Worm (Caenorhabditis elegans): Measurements from ENCODE around the gene F07B10.7.

DNA sequence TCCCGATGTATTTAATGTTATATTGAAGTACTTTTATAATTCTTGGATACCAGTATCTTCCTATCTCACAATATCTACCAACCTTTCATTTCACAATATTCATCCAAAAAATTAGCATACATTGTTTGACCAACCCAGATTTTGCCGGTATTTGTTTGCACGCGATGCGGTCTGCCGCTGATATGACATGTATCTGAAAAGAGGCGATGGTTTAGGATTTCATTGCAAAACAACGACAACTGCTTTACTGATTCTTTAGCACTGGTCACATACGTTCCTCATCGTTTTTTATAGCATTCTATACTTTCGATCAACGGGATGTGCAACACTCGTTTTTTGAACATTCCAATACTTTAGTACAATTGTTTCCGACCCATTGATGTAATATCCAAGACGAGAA is 12.7 kb downstream of the F07B10.7 start, which contains the start of gene mam-4:
- TF ChIP-seq ama-1 (optimal IDR thresholded peaks at IDR 0.05), result no peak
- TF ChIP-seq aly-1 (tag; optimal IDR thresholded peaks at IDR 0.05), result no peak
